Fruit fly (Drosophila melanogaster): ENCODE data around the gene mRpL44.

mRpL44 gene

dm6 chr3R:5470586-5471283, at the start of gene mRpL44, which contains the start of gene Snr1:
TSS of gene mRpL44 (minus strand) at chr3R:5470636.
TSS of gene Snr1 (plus strand) at chr3R:5470926.
- no peak for TF ChIP-seq Pif1A (GFP tag; optimal IDR thresholded peaks at IDR 0.05)
- peak; percentile 7 for TF ChIP-seq CG9948 (tag; optimal IDR thresholded peaks at IDR 0.05)
- TF ChIP-seq EcR (GFP tag; optimal IDR thresholded peaks at IDR 0.05): no peak
- no peak for TF ChIP-seq CG34367 (tag; optimal IDR thresholded peaks at IDR 0.05)
- TF ChIP-seq fd96Ca (GFP tag; IDR thresholded peaks at IDR 0.05): 0 out of 3 replicates have a peak, but pooled peaks have one; percentile 49
- TF ChIP-seq CG10348 (GFP tag; IDR thresholded peaks at IDR 0.05): no peak
- TF ChIP-seq CG4496 (GFP tag; IDR thresholded peaks at IDR 0.05): 0 out of 3 replicates have a peak, but pooled peaks have one; percentile 21
- no peak for TF ChIP-seq gl (tag; optimal IDR thresholded peaks at IDR 0.05)
- TF ChIP-seq Snoo (tag; optimal IDR thresholded peaks at IDR 0.05): peak; percentile 55
- TF ChIP-seq CG12605 (GFP tag; IDR thresholded peaks at IDR 0.05): no peak
- TF ChIP-seq D1 (tag; optimal IDR thresholded peaks at IDR 0.05): no peak
- TF ChIP-seq CG8301 (tag; optimal IDR thresholded peaks at IDR 0.05): no peak
- TF ChIP-seq CG14655 (GFP tag; optimal IDR thresholded peaks at IDR 0.05): no peak
- no peak for TF ChIP-seq CG13204 (GFP tag; optimal IDR thresholded peaks at IDR 0.05)
- TF ChIP-seq CG17806 (tag; optimal IDR thresholded peaks at IDR 0.05): no peak
- TF ChIP-seq CG32121 (GFP tag; IDR thresholded peaks at IDR 0.05): 0 out of 2 replicates have a peak, but pooled peaks have one; percentile 9
- TF ChIP-seq CG15710 (tag; optimal IDR thresholded peaks at IDR 0.05): peak; percentile 50
- no peak for TF ChIP-seq CG8159 (tag; optimal IDR thresholded peaks at IDR 0.05)
- no peak for TF ChIP-seq Pif1B (GFP tag; optimal IDR thresholded peaks at IDR 0.05)
- no peak for TF ChIP-seq rn (GFP tag; IDR thresholded peaks at IDR 0.05)
- TF ChIP-seq Ets98B (GFP tag; IDR thresholded peaks at IDR 0.05): no peak

DNA sequence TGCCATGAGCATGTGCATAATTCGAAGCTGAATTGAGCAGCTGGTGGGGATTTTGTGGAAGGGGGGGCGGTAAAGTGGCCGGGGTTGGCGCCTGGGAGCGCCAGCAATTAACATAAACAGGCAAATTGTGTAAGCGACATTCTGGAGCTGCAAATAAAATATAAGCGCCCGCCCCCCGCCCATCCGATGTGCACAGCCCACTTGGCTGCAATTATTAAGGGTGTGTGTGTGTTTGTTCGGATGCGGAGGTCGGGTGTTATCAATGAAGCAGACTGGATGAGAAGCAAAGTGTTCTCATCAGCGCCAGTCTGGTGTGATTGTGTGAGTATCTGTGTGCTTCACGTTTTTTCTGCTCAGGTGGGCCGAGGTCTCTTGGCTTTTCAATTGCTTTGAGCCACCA, 49.4 kb upstream of the mRpL44 start:
- no peak for TF ChIP-seq D1 (tag; optimal IDR thresholded peaks at IDR 0.05)
- peak; percentile 51 for TF ChIP-seq CG13204 (GFP tag; optimal IDR thresholded peaks at IDR 0.05)

DNA sequence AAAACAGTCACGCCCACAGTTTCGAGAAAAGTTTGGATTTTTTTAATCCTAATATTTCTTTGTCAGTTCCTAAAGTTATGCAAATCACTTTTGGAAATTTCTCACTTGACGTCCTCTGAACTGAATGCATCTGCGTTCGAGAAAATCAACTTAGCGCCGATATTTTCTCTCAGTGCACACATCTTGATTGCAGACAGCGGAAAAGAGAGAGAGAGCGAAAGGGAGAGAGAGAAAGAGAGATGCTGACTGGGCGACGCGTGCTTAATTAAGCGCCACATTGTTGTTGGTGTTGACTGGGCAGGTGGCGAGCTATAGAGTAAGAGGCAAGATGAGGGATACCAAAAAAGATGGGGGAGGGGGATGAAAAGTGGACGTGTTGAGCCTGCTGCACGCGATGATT, 48.2 kb upstream of the mRpL44 start:
- TF ChIP-seq CG8159 (tag; optimal IDR thresholded peaks at IDR 0.05) (peak; percentile 65), CG9948 (tag; optimal IDR thresholded peaks at IDR 0.05) (peak; percentile 58), CG8301 (tag; optimal IDR thresholded peaks at IDR 0.05) (peak; percentile 61), Snoo (tag; optimal IDR thresholded peaks at IDR 0.05) (peak; percentile 75), CG10348 (GFP tag; IDR thresholded peaks at IDR 0.05) (no peak), Pif1B (GFP tag; optimal IDR thresholded peaks at IDR 0.05) (peak; percentile 61), CG14655 (GFP tag; optimal IDR thresholded peaks at IDR 0.05) (peak; percentile 74), CG4496 (GFP tag; IDR thresholded peaks at IDR 0.05) (peak; percentile 64; the same call in 1 of the 3 replicates), CG32121 (GFP tag; IDR thresholded peaks at IDR 0.05) (peak; percentile 57; the same call in 1 of the 2 replicates), CG34367 (tag; optimal IDR thresholded peaks at IDR 0.05) (peak; percentile 34), EcR (GFP tag; optimal IDR thresholded peaks at IDR 0.05) (no peak), CG17806 (tag; optimal IDR thresholded peaks at IDR 0.05) (peak; percentile 60), Ets98B (GFP tag; IDR thresholded peaks at IDR 0.05) (peak; percentile 72), rn (GFP tag; IDR thresholded peaks at IDR 0.05) (no peak), CG12605 (GFP tag; IDR thresholded peaks at IDR 0.05) (no peak), fd96Ca (GFP tag; IDR thresholded peaks at IDR 0.05) (peak; percentile 71; the same call in 2 of the 3 replicates), Pif1A (GFP tag; optimal IDR thresholded peaks at IDR 0.05) (peak; percentile 73), CG13204 (GFP tag; optimal IDR thresholded peaks at IDR 0.05) (peak; percentile 47), CG15710 (tag; optimal IDR thresholded peaks at IDR 0.05) (peak; percentile 52), gl (tag; optimal IDR thresholded peaks at IDR 0.05) (peak; percentile 10), D1 (tag; optimal IDR thresholded peaks at IDR 0.05) (peak; percentile 1)

DNA sequence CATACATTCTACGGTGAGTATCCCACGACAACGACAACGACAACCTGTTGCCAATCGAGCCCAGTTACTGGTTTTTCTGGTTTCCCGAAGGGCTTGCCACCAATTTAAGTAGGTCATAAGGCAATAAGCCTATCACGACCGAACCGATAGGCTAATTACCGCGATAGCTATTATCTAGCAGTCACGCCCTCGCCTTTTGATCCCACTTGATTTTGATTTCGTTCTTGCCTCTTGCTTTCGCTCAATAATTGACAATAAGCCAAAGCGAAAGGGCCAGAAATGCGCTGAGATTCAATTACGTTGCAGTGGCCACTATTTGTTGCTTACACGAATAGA, 47.4 kb upstream of the mRpL44 start:
- TF ChIP-seq EcR (GFP tag; optimal IDR thresholded peaks at IDR 0.05) (peak; percentile 76), CG8301 (tag; optimal IDR thresholded peaks at IDR 0.05) (no peak), CG12605 (GFP tag; IDR thresholded peaks at IDR 0.05) (no peak)

DNA sequence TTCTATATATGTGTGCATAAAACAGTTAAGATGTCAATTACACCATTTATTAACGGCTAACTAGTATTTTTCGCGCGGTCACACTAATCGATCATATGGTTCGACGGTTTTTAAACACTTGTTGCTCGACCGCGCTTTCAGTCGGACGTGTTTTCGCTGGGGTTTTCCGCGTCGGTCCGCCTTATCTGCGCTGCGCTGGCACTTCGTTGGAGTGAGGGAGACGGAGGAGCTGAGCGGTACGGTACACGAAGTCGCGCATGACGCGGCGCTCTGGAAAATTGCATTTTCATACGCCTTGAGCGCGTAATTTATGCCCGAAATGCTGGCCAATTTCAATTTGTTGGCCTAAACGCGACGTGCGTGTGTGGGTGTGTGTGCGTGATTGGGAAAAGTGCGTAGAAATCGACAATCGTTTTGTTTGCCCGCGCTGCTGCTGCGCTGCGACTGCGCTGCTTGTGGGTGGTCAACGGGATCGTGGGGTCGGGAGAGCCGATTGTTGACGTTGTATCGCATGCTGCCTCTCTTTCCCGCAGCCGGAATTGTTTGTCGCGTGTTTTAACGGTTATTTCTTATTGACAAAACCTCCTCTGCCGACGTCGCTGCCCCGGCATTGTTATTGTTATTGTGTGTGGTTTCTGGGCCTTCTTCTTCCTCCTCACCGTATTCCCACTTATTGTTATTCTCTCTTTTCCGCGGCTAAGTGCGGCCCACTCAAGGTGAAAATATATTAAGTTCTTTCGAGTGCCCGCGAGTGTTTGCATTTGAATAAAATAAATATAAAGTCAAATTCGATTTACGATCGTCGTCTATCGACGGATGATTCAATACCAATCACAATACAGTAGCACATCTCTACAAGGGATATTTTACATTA, 46.8 kb upstream of the mRpL44 start, which contains the start of gene Itpr:
Gene Itpr (plus strand): TSS at position 116 of the 874 bp plus-strand sequence.
- TF ChIP-seq CG12605 (GFP tag; IDR thresholded peaks at IDR 0.05): no peak
- TF ChIP-seq EcR (GFP tag; optimal IDR thresholded peaks at IDR 0.05): peak; percentile 7
- TF ChIP-seq CG15710 (tag; optimal IDR thresholded peaks at IDR 0.05): no peak
- TF ChIP-seq Ets98B (GFP tag; IDR thresholded peaks at IDR 0.05): peak; percentile 28; the same call in 1 of the 2 replicates
- peak; percentile 44; the same call in 1 of the 2 replicates for TF ChIP-seq CG32121 (GFP tag; IDR thresholded peaks at IDR 0.05)
- no peak for TF ChIP-seq CG14655 (GFP tag; optimal IDR thresholded peaks at IDR 0.05)
- TF ChIP-seq CG17806 (tag; optimal IDR thresholded peaks at IDR 0.05): no peak
- TF ChIP-seq Snoo (tag; optimal IDR thresholded peaks at IDR 0.05): no peak
- peak; percentile 49; the same call in 2 of the 3 replicates for TF ChIP-seq CG4496 (GFP tag; IDR thresholded peaks at IDR 0.05)
- no peak for TF ChIP-seq CG9948 (tag; optimal IDR thresholded peaks at IDR 0.05)
- no peak for TF ChIP-seq CG8159 (tag; optimal IDR thresholded peaks at IDR 0.05)
- TF ChIP-seq CG34367 (tag; optimal IDR thresholded peaks at IDR 0.05): no peak
- TF ChIP-seq gl (tag; optimal IDR thresholded peaks at IDR 0.05): no peak
- TF ChIP-seq CG8301 (tag; optimal IDR thresholded peaks at IDR 0.05): no peak
- TF ChIP-seq Pif1A (GFP tag; optimal IDR thresholded peaks at IDR 0.05): no peak
- TF ChIP-seq rn (GFP tag; IDR thresholded peaks at IDR 0.05): no peak
- TF ChIP-seq CG13204 (GFP tag; optimal IDR thresholded peaks at IDR 0.05): peak; percentile 94
- TF ChIP-seq Pif1B (GFP tag; optimal IDR thresholded peaks at IDR 0.05): no peak
- TF ChIP-seq D1 (tag; optimal IDR thresholded peaks at IDR 0.05): no peak
- no peak for TF ChIP-seq CG10348 (GFP tag; IDR thresholded peaks at IDR 0.05)
- peak; percentile 32; the same call in 1 of the 3 replicates for TF ChIP-seq fd96Ca (GFP tag; IDR thresholded peaks at IDR 0.05)
